Worm (Caenorhabditis elegans) whole organism, L2 larva: ENCODE data around the gene Y38F1A.1.

Source experiments
- C34F6.9 ChIP-seq: fragments of 150-350 bp; optimal IDR thresholded peaks from 2 replicates; lab custom pipeline; 2014; ENCODE audit warnings: missing biosample characterization, missing genetic modification characterization
- F13H6.1 ChIP-seq: sonication (generic microtip); optimal IDR thresholded peaks from 2 replicates; lab custom pipeline; 2016; ENCODE audit warnings: missing genetic modification characterization, missing compliant biosample characterization
- R02D3.7 ChIP-seq: fragments of 150-350 bp; optimal IDR thresholded peaks from 2 replicates; lab custom pipeline; 2014; ENCODE audit warnings: missing biosample characterization, missing genetic modification characterization
- Y55F3AM.14 ChIP-seq: fragments of 200-800 bp; sonication (Bioruptor generic); optimal IDR thresholded peaks from 2 replicates; lab custom pipeline; 2018; ENCODE audit warnings: mild to moderate bottlenecking, missing genetic modification characterization, missing compliant biosample characterization
- ZK546.5 ChIP-seq: sonication (generic microtip); optimal IDR thresholded peaks from 2 replicates; lab custom pipeline; 2017; ENCODE audit warnings: missing biosample characterization, missing genetic modification characterization
- alr-1 ChIP-seq: fragments of 150-350 bp; optimal IDR thresholded peaks from 2 replicates; lab custom pipeline; 2014; ENCODE audit warnings: missing biosample characterization, missing genetic modification characterization
- aly-2 ChIP-seq: fragments of 150-350 bp; optimal IDR thresholded peaks from 2 replicates; lab custom pipeline; 2014; ENCODE audit warnings: missing biosample characterization, missing genetic modification characterization
- ama-1 ChIP-seq: fragments of 150-350 bp; optimal IDR thresholded peaks from 2 replicates; lab custom pipeline; 2018; ENCODE audit warnings: inconsistent platforms
- blmp-1 ChIP-seq: sonication (generic microtip); optimal IDR thresholded peaks from 2 replicates; lab custom pipeline; 2017; ENCODE audit warnings: missing genetic modification characterization, mild to moderate bottlenecking, missing compliant biosample characterization, antibody characterized with exemption, moderate library complexity; ENCODE audit not compliant: insufficient read depth
- ceh-16 ChIP-seq: fragments of 150-350 bp; optimal IDR thresholded peaks from 2 replicates; lab custom pipeline; 2014; ENCODE audit warnings: missing biosample characterization, missing genetic modification characterization
- ceh-82 ChIP-seq: fragments of 150-350 bp; optimal IDR thresholded peaks from 2 replicates; lab custom pipeline; 2014; ENCODE audit warnings: missing biosample characterization, missing genetic modification characterization
- crh-2 ChIP-seq: sonication (generic microtip); optimal IDR thresholded peaks from 2 replicates; lab custom pipeline; 2017; ENCODE audit warnings: missing biosample characterization, missing genetic modification characterization
- egl-27 ChIP-seq: sonication (generic microtip); optimal IDR thresholded peaks from 3 replicates; lab custom pipeline; 2017; ENCODE audit warnings: missing biosample characterization, missing genetic modification reagents, missing genetic modification characterization
- elt-3 ChIP-seq: sonication (generic microtip); optimal IDR thresholded peaks from 2 replicates; lab custom pipeline; 2017; ENCODE audit warnings: missing biosample characterization, missing genetic modification characterization
- fos-1 ChIP-seq: fragments of 150-350 bp; optimal IDR thresholded peaks from 2 replicates; lab custom pipeline; 2014; ENCODE audit warnings: missing biosample characterization, missing genetic modification characterization
- gmeb-1 ChIP-seq: fragments of 150-350 bp; optimal IDR thresholded peaks from 2 replicates; lab custom pipeline; 2014; ENCODE audit warnings: missing biosample characterization, missing genetic modification characterization
- lin-13 ChIP-seq: fragments of 150-350 bp; optimal IDR thresholded peaks from 2 replicates; lab custom pipeline; 2014; ENCODE audit warnings: missing biosample characterization, missing genetic modification reagents, missing genetic modification characterization
- lin-39 ChIP-seq: fragments of 150-350 bp; optimal IDR thresholded peaks from 2 replicates; lab custom pipeline; 2014; ENCODE audit warnings: missing biosample characterization, missing genetic modification reagents, missing genetic modification characterization
- lsy-2 ChIP-seq, 2 experiments: fragments of 150-350 bp in 1 of 2; sonication (generic microtip) in 1 of 2; optimal IDR thresholded peaks; 2 replicates each; lab custom pipeline; 2014 to 2017; ENCODE audit warnings: missing biosample characterization in 2 of 2, missing genetic modification characterization in 2 of 2
- mab-5 ChIP-seq: fragments of 150-350 bp; optimal IDR thresholded peaks from 2 replicates; lab custom pipeline; 2014; ENCODE audit warnings: missing biosample characterization, missing genetic modification characterization
- mbf-1 ChIP-seq: sonication (generic microtip); optimal IDR thresholded peaks from 2 replicates; lab custom pipeline; 2017; ENCODE audit warnings: missing biosample characterization, missing genetic modification characterization
- mdl-1 ChIP-seq, 2 experiments: fragments of 150-350 bp in 1 of 2; sonication (generic microtip) in 1 of 2; optimal IDR thresholded peaks; 2 replicates each; lab custom pipeline; 2017; ENCODE audit warnings: missing biosample characterization in 2 of 2, missing genetic modification characterization in 2 of 2
- nhr-10 ChIP-seq: sonication (generic microtip); optimal IDR thresholded peaks from 2 replicates; lab custom pipeline; 2017; ENCODE audit warnings: missing biosample characterization, missing genetic modification characterization
- nhr-11 ChIP-seq: fragments of 150-350 bp; optimal IDR thresholded peaks from 2 replicates; lab custom pipeline; 2014; ENCODE audit warnings: missing biosample characterization, missing genetic modification characterization
- nhr-12 ChIP-seq: fragments of 150-350 bp; optimal IDR thresholded peaks from 2 replicates; lab custom pipeline; 2014; ENCODE audit warnings: missing biosample characterization, missing genetic modification characterization
- nhr-129 ChIP-seq: fragments of 150-350 bp; optimal IDR thresholded peaks from 2 replicates; lab custom pipeline; 2014; ENCODE audit warnings: missing biosample characterization, missing genetic modification characterization
- nhr-21 ChIP-seq: fragments of 150-350 bp; optimal IDR thresholded peaks from 2 replicates; lab custom pipeline; 2014; ENCODE audit warnings: missing biosample characterization, missing genetic modification characterization
- nhr-237 ChIP-seq: fragments of 150-350 bp; optimal IDR thresholded peaks from 2 replicates; lab custom pipeline; 2014; ENCODE audit warnings: missing biosample characterization, missing genetic modification characterization
- nhr-25 ChIP-seq: fragments of 150-350 bp; sonication (generic microtip); optimal IDR thresholded peaks from 3 replicates; lab custom pipeline; 2014; ENCODE audit warnings: missing biosample characterization, missing genetic modification characterization
- nhr-77 ChIP-seq: fragments of 150-350 bp; optimal IDR thresholded peaks from 2 replicates; lab custom pipeline; 2014; ENCODE audit warnings: missing biosample characterization, missing genetic modification characterization
- peb-1 ChIP-seq: fragments of 150-350 bp; optimal IDR thresholded peaks from 2 replicates; lab custom pipeline; 2014; ENCODE audit warnings: missing biosample characterization, missing genetic modification characterization
- sem-4 ChIP-seq: fragments of 150-350 bp; optimal IDR thresholded peaks from 2 replicates; lab custom pipeline; 2014; ENCODE audit warnings: missing biosample characterization, missing genetic modification reagents, missing genetic modification characterization
- skn-1 ChIP-seq: sonication (generic microtip); optimal IDR thresholded peaks from 2 replicates; lab custom pipeline; 2017; ENCODE audit warnings: missing biosample characterization, missing genetic modification characterization
- sma-3 ChIP-seq: sonication (generic microtip); optimal IDR thresholded peaks from 2 replicates; lab custom pipeline; 2016; ENCODE audit warnings: missing genetic modification reagents, missing genetic modification characterization, missing compliant biosample characterization
- sma-9 ChIP-seq, 2 experiments: fragments of 150-350 bp in 1 of 2; sonication (generic microtip) in 1 of 2; optimal IDR thresholded peaks; 2 replicates each; lab custom pipeline; 2014 to 2016; ENCODE audit warnings: missing genetic modification characterization in 2 of 2, mild to moderate bottlenecking in 1 of 2, missing biosample characterization in 1 of 2, missing compliant biosample characterization in 1 of 2, missing genetic modification reagents in 1 of 2, moderate library complexity in 1 of 2
- snpc-4 ChIP-seq: fragments of 150-350 bp; optimal IDR thresholded peaks from 2 replicates; lab custom pipeline; 2014; ENCODE audit warnings: missing biosample characterization, missing genetic modification characterization
- unc-39 ChIP-seq: fragments of 150-350 bp; optimal IDR thresholded peaks from 2 replicates; lab custom pipeline; 2014; ENCODE audit warnings: missing biosample characterization, missing genetic modification characterization
- unc-55 ChIP-seq: fragments of 150-350 bp; sonication (generic microtip); optimal IDR thresholded peaks from 3 replicates; lab custom pipeline; 2014; ENCODE audit warnings: missing biosample characterization, missing genetic modification reagents, missing genetic modification characterization
- unc-62 ChIP-seq: fragments of 150-350 bp; optimal IDR thresholded peaks from 2 replicates; lab custom pipeline; 2014; ENCODE audit warnings: missing biosample characterization, missing genetic modification reagents, missing genetic modification characterization
- zag-1 ChIP-seq: fragments of 150-350 bp; optimal IDR thresholded peaks from 2 replicates; lab custom pipeline; 2014; ENCODE audit warnings: missing biosample characterization, missing genetic modification characterization
- ztf-1 ChIP-seq: fragments of 200-800 bp; sonication (Bioruptor generic); conservative IDR thresholded peaks from 2 replicates; pipeline ENCODE4 v1.3.6; 2022; ENCODE audit warnings: missing genetic modification characterization, missing compliant biosample characterization
- ztf-11 ChIP-seq: sonication (generic microtip); optimal IDR thresholded peaks from 2 replicates; lab custom pipeline; 2017; ENCODE audit warnings: missing biosample characterization, missing genetic modification characterization

Gene Y38F1A.1

ce11 chrII:12960206-12960605 is 5.6 kb upstream of the Y38F1A.1 start:
- TF ChIP-seq ceh-16 (no peak), crh-2 (tag; lab: Kevin White, UChicago) (no peak), C34F6.9 (tag; lab: Kevin White, UChicago) (no peak), mab-5 (tag; lab: Kevin White, UChicago) (no peak), sem-4 (no peak), sma-3 (GFP tag; lab: Kevin White, UChicago) (no peak), mdl-1 (tag; optimal IDR thresholded peaks at IDR 0.05; lab: Kevin White, UChicago) (no peak)

ce11 chrII:12953297-12953696 is 1.3 kb downstream of the Y38F1A.1 start:
- peak; percentile 11 for TF ChIP-seq lin-13 (GFP tag; lab: Kevin White, UChicago)
- TF ChIP-seq fos-1 (tag; lab: Kevin White, UChicago) = peak; percentile 31
- no peak for TF ChIP-seq egl-27 (tag; lab: Kevin White, UChicago)
- TF ChIP-seq blmp-1 = no peak
- TF ChIP-seq peb-1 = no peak
- peak; percentile 3 for TF ChIP-seq gmeb-1 (tag; lab: Kevin White, UChicago)
- TF ChIP-seq crh-2 (tag; lab: Kevin White, UChicago) = peak; percentile 30
- TF ChIP-seq nhr-129 (tag; lab: Kevin White, UChicago) = peak; percentile 63
- TF ChIP-seq nhr-237 (tag; lab: Kevin White, UChicago) = no peak
- TF ChIP-seq F13H6.1 (tag; lab: Kevin White, UChicago) = peak; percentile 3
- peak; percentile 70 for TF ChIP-seq C34F6.9 (tag; lab: Kevin White, UChicago)
- no peak for TF ChIP-seq unc-39
- peak in 1 of 2 experiments; percentile 49 for TF ChIP-seq lsy-2 (tag; optimal IDR thresholded peaks at IDR 0.05; lab: Kevin White, UChicago)
- no peak for TF ChIP-seq lin-39 (tag; lab: Kevin White, UChicago)
- TF ChIP-seq sma-9 (GFP tag; optimal IDR thresholded peaks at IDR 0.05; lab: Kevin White, UChicago) = peak; percentile 59
- TF ChIP-seq sma-9 (tag; optimal IDR thresholded peaks at IDR 0.05; lab: Kevin White, UChicago) = no peak
- peak; percentile 76 for TF ChIP-seq snpc-4 (tag; lab: Kevin White, UChicago)
- TF ChIP-seq unc-55 (GFP tag; lab: Kevin White, UChicago) = peak; percentile 54
- peak; percentile 10 for TF ChIP-seq sma-3 (GFP tag; lab: Kevin White, UChicago)

- TF ChIP-seq ama-1 (lab: Kevin White, UChicago) = no peak
- no peak for TF ChIP-seq ztf-11 (tag; lab: Kevin White, UChicago)
- TF ChIP-seq C34F6.9 (tag; lab: Kevin White, UChicago) = no peak
- no peak for TF ChIP-seq mab-5 (tag; lab: Kevin White, UChicago)
- TF ChIP-seq fos-1 (tag; lab: Kevin White, UChicago) = no peak
- TF ChIP-seq unc-62 (GFP tag; lab: Kevin White, UChicago) = no peak
- no peak for TF ChIP-seq nhr-77 (tag; lab: Kevin White, UChicago)
- TF ChIP-seq Y55F3AM.14 (GFP tag; lab: Kevin White, UChicago) = no peak
- TF ChIP-seq R02D3.7 (tag; lab: Kevin White, UChicago) = no peak
- TF ChIP-seq nhr-25 (tag; lab: Kevin White, UChicago) = no peak
- no peak for TF ChIP-seq zag-1
- no peak for TF ChIP-seq elt-3 (tag; lab: Kevin White, UChicago)
- no peak for TF ChIP-seq crh-2 (tag; lab: Kevin White, UChicago)
- TF ChIP-seq ceh-82 (tag; lab: Kevin White, UChicago) = no peak
- no peak for TF ChIP-seq lin-39 (tag; lab: Kevin White, UChicago)
- TF ChIP-seq ceh-16 = no peak
- no peak for TF ChIP-seq ZK546.5 (tag; lab: Kevin White, UChicago)
These were observed 6.4 kb downstream of the Y38F1A.1 start, which contains the start of gene F58G1.7 for ce11 chrII:12948158-12948557. Gene F58G1.7, minus strand, starts transcription at chrII:12948258.

- TF ChIP-seq mdl-1 (tag; optimal IDR thresholded peaks at IDR 0.05; lab: Kevin White, UChicago) = peak; percentile 87 to 91
- TF ChIP-seq mab-5 (tag; lab: Kevin White, UChicago) = peak; percentile 36
- peak; percentile 63 for TF ChIP-seq nhr-77 (tag; lab: Kevin White, UChicago)
- peak; percentile 82 for TF ChIP-seq gmeb-1 (tag; lab: Kevin White, UChicago)
- peak; percentile 89 for TF ChIP-seq Y55F3AM.14 (GFP tag; lab: Kevin White, UChicago)
- no peak for TF ChIP-seq aly-2 (tag; lab: Kevin White, UChicago)
- peak; percentile 60 for TF ChIP-seq ceh-82 (tag; lab: Kevin White, UChicago)
- TF ChIP-seq nhr-21 (tag; lab: Kevin White, UChicago) = peak; percentile 95
- TF ChIP-seq F13H6.1 (tag; lab: Kevin White, UChicago) = peak; percentile 94
- peak; percentile 70 for TF ChIP-seq fos-1 (tag; lab: Kevin White, UChicago)
- TF ChIP-seq zag-1 = peak; percentile 78
- TF ChIP-seq unc-39 = no peak
- peak; percentile 89 for TF ChIP-seq nhr-25 (tag; lab: Kevin White, UChicago)
- peak; percentile 20 for TF ChIP-seq nhr-11 (tag; lab: Kevin White, UChicago)
- no peak for TF ChIP-seq alr-1 (tag; lab: Kevin White, UChicago)
- peak; percentile 62 for TF ChIP-seq blmp-1
- peak; percentile 84 for TF ChIP-seq nhr-10 (tag; lab: Kevin White, UChicago)
- TF ChIP-seq lsy-2 (tag; optimal IDR thresholded peaks at IDR 0.05; lab: Kevin White, UChicago) = peak; percentile 81 to 85
- TF ChIP-seq mbf-1 (tag; lab: Kevin White, UChicago) = no peak
- TF ChIP-seq lin-13 (GFP tag; lab: Kevin White, UChicago) = peak; percentile 90
- no peak for TF ChIP-seq nhr-12
- TF ChIP-seq sem-4 = peak; percentile 79
- TF ChIP-seq unc-55 (GFP tag; lab: Kevin White, UChicago) = peak; percentile 74
- TF ChIP-seq skn-1 (tag; lab: Kevin White, UChicago) = peak; percentile 22
- peak; percentile 24 for TF ChIP-seq R02D3.7 (tag; lab: Kevin White, UChicago)
- TF ChIP-seq nhr-129 (tag; lab: Kevin White, UChicago) = peak; percentile 87
- peak; percentile 70 for TF ChIP-seq nhr-237 (tag; lab: Kevin White, UChicago)
- peak; percentile 59 for TF ChIP-seq C34F6.9 (tag; lab: Kevin White, UChicago)
- peak; percentile 88 for TF ChIP-seq sma-9 (GFP tag; optimal IDR thresholded peaks at IDR 0.05; lab: Kevin White, UChicago)
- TF ChIP-seq sma-9 (tag; optimal IDR thresholded peaks at IDR 0.05; lab: Kevin White, UChicago) = no peak
- no peak for TF ChIP-seq ztf-1 (GFP tag; lab: Robert Waterston, UW)
These were observed 9.9 kb downstream of the Y38F1A.1 start for ce11 chrII:12944587-12945126.
